Worm (Caenorhabditis elegans) whole organism, L4/young adult: ENCODE results near the gene R09E10.1.

Experiments
- W03F9.2 ChIP-seq: fragments of 150-350 bp; optimal IDR thresholded peaks from 2 replicates; lab custom pipeline; 2014; ENCODE audit warnings: missing biosample characterization, missing genetic modification characterization
- dao-5 ChIP-seq: sonication (generic microtip); optimal IDR thresholded peaks from 2 replicates; lab custom pipeline; 2016; ENCODE audit warnings: missing genotype, missing genetic modification characterization, moderate library complexity, missing compliant biosample characterization
- him-1 ChIP-seq: sonication (generic microtip); optimal IDR thresholded peaks from 2 replicates; lab custom pipeline; 2016; ENCODE audit warnings: missing genotype, missing genetic modification reagents, missing genetic modification characterization, missing compliant biosample characterization

- TF ChIP-seq him-1 (tag; lab: Kevin White, UChicago) (no peak), W03F9.2 (no peak), dao-5 (tag; lab: Kevin White, UChicago) (no peak)
These were observed 28.5 kb downstream of the R09E10.1 start, which contains the start of gene R09E10.6 for ce11 chrIV:10294030-10294429.
